Worm (Caenorhabditis elegans): ENCODE measurements around the gene T08E11.1.
A peak's percentile ranks its signal among the peaks of the same experiment; 100 is the strongest.

DNA sequence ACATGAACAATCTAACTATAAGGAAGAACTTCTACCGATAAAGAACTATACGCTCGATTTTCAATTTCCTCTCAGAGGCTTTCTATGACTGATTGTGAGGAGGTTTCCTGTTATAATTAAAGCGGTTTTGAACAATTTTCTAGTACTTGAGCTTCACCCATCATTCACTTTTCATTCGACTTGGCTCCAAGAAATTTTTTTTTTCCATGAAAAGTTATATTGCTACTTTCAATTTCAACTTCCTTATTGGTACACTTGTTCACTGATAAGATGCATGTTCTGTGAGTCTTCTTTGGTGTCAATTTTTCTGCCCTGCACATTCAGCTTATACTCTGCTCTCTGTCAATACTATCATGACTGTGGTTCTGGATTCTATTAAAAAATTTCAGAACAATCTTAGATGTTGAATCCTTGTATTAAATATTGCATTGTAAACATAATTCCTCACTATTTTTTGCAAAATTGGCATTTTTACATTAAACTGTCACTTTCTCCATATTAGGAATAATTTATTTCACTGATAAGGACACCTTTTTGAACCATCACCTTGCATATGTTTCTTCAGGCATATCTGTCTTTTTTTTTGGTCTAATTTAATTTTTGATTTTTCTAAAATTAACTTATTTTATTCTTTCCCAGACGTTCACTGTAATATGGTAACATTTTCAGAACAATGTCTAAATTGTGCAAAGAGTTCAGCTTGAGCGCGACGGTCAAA lies 34.7 kb downstream of the T08E11.1 start, which contains the start of gene math-10:
- no peak for TF ChIP-seq gei-8 (GFP tag; optimal IDR thresholded peaks at IDR 0.05)
- no peak for TF ChIP-seq lin-13 (GFP tag; optimal IDR thresholded peaks at IDR 0.05)
- no peak for TF ChIP-seq F49E8.2 (tag; optimal IDR thresholded peaks at IDR 0.05; ENCODE audit: borderline replicate concordance)
- TF ChIP-seq rbr-2 (tag; optimal IDR thresholded peaks at IDR 0.05): no peak
- TF ChIP-seq lin-1 (GFP tag; IDR thresholded peaks at IDR 0.05): no peak
- no peak for TF ChIP-seq lin-38 (GFP tag; IDR thresholded peaks at IDR 0.05)
- TF ChIP-seq ces-1 (GFP tag; optimal IDR thresholded peaks at IDR 0.05): no peak
- no peak for TF ChIP-seq nhr-10 (tag; optimal IDR thresholded peaks at IDR 0.05)
- TF ChIP-seq dve-1 (tag; optimal IDR thresholded peaks at IDR 0.05; ENCODE audit: insufficient read depth): no peak
- no peak for TF ChIP-seq F44E2.7 (GFP tag; IDR thresholded peaks at IDR 0.05)
- no peak for TF ChIP-seq ceh-82 (tag; optimal IDR thresholded peaks at IDR 0.05)
- TF ChIP-seq pqm-1 (tag; optimal IDR thresholded peaks at IDR 0.05): peak; percentile 8
- peak; percentile 33 for TF ChIP-seq nhr-28 (tag; optimal IDR thresholded peaks at IDR 0.05)
- no peak for TF ChIP-seq ctbp-1 (GFP tag; IDR thresholded peaks at IDR 0.05)
